Worm (Caenorhabditis elegans): Measurements from ENCODE around the gene str-134.

ce11 chrV:702260-702659 is 41.2 kb upstream of the str-134 start, which contains the start of gene srbc-37:
- TF ChIP-seq flt-1 (GFP tag; IDR thresholded peaks at IDR 0.05) (no peak), ztf-23 (GFP tag; IDR thresholded peaks at IDR 0.05) (no peak), T22C8.4 (GFP tag; IDR thresholded peaks at IDR 0.05) (no peak), cog-1 (tag; optimal IDR thresholded peaks at IDR 0.05) (no peak), ref-1 (GFP tag; conservative IDR thresholded peaks at IDR 0.05) (no peak), klf-2 (GFP tag; conservative IDR thresholded peaks at IDR 0.05) (no peak), ztf-29 (GFP tag; IDR thresholded peaks at IDR 0.05) (no peak), tab-1 (GFP tag; IDR thresholded peaks at IDR 0.05) (no peak), med-1 (GFP tag; optimal IDR thresholded peaks at IDR 0.05; ENCODE audit: insufficient read depth) (no peak)
